Fruit fly (Drosophila melanogaster): ENCODE measurements around the gene CG46394.
A peak's percentile ranks its signal among the peaks of the same experiment; 100 is the strongest.

CG46394 gene

DNA sequence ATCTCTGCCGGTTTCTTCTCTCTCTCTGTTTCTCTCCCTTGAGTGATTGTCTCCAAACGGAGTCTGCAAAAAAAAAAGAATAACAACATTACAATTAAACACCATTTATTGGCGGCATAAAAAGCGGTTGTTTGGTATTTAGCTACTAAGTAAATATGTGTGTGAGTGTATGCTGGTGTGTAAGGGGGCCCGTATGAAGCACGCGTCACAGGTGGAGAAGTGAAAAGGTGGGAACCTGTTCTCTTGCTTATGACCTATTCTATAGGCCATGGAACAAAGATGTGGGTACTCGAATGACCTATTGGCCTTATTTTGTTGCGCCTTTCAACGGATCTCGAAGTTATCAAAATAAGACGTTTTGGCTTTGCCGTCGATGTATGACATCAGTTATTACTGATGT, 11.6 kb upstream of the CG46394 start (continued):
- peak; percentile 80 for TF ChIP-seq sens (GFP tag)
- no peak for TF ChIP-seq CG6854 (GFP tag; optimal IDR thresholded peaks at IDR 0.05)
- TF ChIP-seq gcm (GFP tag; optimal IDR thresholded peaks at IDR 0.05), result peak; percentile 60
- no peak for TF ChIP-seq Bdp1 (GFP tag; optimal IDR thresholded peaks at IDR 0.05)
- peak; percentile 11 for TF ChIP-seq ATbp (GFP tag; optimal IDR thresholded peaks at IDR 0.05)
- TF ChIP-seq Med (GFP tag), result peak; percentile 64
- no peak for TF ChIP-seq mirr (GFP tag; optimal IDR thresholded peaks at IDR 0.05)
- TF ChIP-seq Opbp (GFP tag; IDR thresholded peaks at IDR 0.05; ENCODE audit: partially characterized antibody), result no peak
- peak; percentile 14 for TF ChIP-seq CG3281 (GFP tag; optimal IDR thresholded peaks at IDR 0.05)
- peak; percentile 14 for TF ChIP-seq PHDP (tag; optimal IDR thresholded peaks at IDR 0.05)

DNA sequence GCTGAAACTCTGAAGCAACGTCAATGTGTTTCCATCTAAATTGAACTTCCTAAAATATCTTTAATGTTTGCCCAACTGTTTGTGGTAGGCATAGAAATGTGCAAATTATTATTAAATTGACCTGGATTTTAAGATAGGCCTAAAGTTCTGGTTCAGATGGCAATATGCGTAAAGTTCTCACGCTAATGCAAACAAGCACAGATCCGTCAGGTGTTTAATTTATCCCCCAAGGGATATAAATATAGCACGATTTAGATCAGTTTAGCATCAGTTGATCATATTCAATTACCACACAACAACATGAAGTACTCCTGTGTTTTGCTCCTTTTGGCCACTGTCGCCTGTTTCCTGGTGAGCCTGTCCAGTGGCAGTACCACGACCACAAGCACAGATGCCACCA, 10.8 kb upstream of the CG46394 start, which contains the start of gene CG7377:
CG7377 (plus strand) TSS at position 301 of the 400 bp plus-strand sequence.
- TF ChIP-seq klu (GFP tag; IDR thresholded peaks at IDR 0.05) (0 out of 2 replicates have a peak, but pooled peaks have one; percentile 9), Ets65A (GFP tag) (peak; percentile 15)

DNA sequence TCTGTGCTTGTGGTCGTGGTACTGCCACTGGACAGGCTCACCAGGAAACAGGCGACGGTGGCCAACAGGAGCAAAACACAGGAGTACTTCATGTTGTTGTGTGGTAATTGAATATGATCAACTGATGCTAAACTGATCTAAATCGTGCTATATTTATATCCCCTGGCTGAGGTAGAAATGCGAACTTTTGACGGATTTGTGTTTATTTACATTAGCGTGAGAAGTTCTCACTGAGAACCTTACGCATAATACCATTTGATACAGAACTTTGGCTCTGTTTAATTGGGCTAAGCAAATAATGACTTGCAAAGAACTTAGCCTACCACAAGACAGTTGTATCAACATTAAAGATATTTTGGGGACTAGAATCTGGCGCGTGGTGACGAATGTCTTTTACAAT, 9.0 kb upstream of the CG46394 start, which contains the start of gene CG33268:
CG33268 (minus strand) TSS at position 101 of the 400 bp plus-strand sequence.
- TF ChIP-seq CG10267 (tag; optimal IDR thresholded peaks at IDR 0.05) (no peak), Doc3 (GFP tag; IDR thresholded peaks at IDR 0.05; ENCODE audit: partially characterized antibody) (no peak), HmgD (GFP tag; optimal IDR thresholded peaks at IDR 0.05) (no peak), maf-S (GFP tag; optimal IDR thresholded peaks at IDR 0.05) (no peak), CG4360 (GFP tag; IDR thresholded peaks at IDR 0.05) (no peak), Bteb2 (GFP tag; optimal IDR thresholded peaks at IDR 0.05) (no peak), Atf3 (GFP tag; optimal IDR thresholded peaks at IDR 0.05) (no peak), sens (GFP tag) (no peak), Optix (GFP tag; IDR thresholded peaks at IDR 0.05) (no peak), CG11560 (tag; IDR thresholded peaks at IDR 0.05) (no peak), Gsc (GFP tag; IDR thresholded peaks at IDR 0.05) (no peak), Dad (GFP tag; optimal IDR thresholded peaks at IDR 0.05) (no peak)

DNA sequence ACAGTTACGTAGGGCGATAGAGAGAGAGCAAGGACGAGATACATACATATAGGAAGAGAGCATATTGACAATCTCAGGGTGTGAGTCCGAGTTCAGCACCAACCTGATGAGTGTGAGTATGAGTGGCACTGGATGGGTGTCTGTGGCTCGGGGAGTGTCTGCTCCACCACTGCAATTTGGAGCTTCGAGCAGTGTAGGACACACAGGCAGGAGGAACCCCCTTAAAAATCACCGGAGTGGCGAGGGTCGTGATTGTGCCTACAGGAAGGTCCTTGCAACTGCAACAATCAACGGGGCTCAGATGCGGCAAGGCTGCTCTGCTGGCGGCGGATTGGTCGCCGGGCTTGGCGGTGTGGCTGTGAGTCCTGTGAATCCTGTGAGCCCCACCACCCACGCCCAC, 8.4 kb upstream of the CG46394 start:
- TF ChIP-seq phol (tag; optimal IDR thresholded peaks at IDR 0.05), result no peak
- TF ChIP-seq CG13775 (GFP tag; optimal IDR thresholded peaks at IDR 0.05), result no peak
- TF ChIP-seq CG3281 (GFP tag; optimal IDR thresholded peaks at IDR 0.05), result no peak
- peak; percentile 15 to 22 for TF ChIP-seq Trl (optimal IDR thresholded peaks at IDR 0.05)
- TF ChIP-seq Trl (GFP tag; optimal IDR thresholded peaks at IDR 0.05), result no peak
- no peak for TF ChIP-seq CG4282 (GFP tag; optimal IDR thresholded peaks at IDR 0.05)
- TF ChIP-seq lov (optimal IDR thresholded peaks at IDR 0.05), result no peak
- no peak for TF ChIP-seq lov (GFP tag; IDR thresholded peaks at IDR 0.05)

DNA sequence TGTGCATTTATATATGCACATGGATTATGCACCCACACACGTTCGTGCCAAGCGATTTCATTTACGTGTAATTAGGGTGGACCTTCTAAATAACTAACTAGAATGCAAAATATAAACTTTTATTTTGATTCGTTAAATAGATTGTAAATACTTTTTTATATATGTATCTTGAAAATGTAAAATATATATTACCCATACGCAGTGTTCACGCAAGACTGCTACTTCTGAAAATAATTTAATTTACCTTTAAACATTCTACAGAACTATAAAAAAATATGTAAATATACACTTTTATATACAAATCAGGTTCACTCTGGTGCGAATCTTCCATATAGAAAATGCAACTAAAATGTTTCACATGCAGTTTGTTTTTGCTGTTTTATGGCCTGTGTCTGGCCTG, 6.4 kb upstream of the CG46394 start:
- TF ChIP-seq CG15073 (GFP tag; optimal IDR thresholded peaks at IDR 0.05), result no peak
- TF ChIP-seq CG13287 (GFP tag; IDR thresholded peaks at IDR 0.05; ENCODE audit: partially characterized antibody), result no peak
- TF ChIP-seq CG18599 (GFP tag; optimal IDR thresholded peaks at IDR 0.05), result no peak
- TF ChIP-seq CG8388 (GFP tag; optimal IDR thresholded peaks at IDR 0.05), result no peak

All from whole organism, embryonic.